Fruit fly (Drosophila melanogaster) S2 (cell line): Measurements from ENCODE around the gene CG9672.

Source experiments
- CG8478 ChIP-seq: fragments of >200 bp; optimal IDR thresholded peaks from 2 replicates; lab custom pipeline; 2018
- CTCF ChIP-seq, 2 experiments: fragments of >200 bp; optimal IDR thresholded peaks; 2 replicates each; lab custom pipeline; 2018

dm6 chrX:16750712-16751578, 44.3 kb upstream of the CG9672 start:
- TF ChIP-seq CTCF (optimal IDR thresholded peaks at IDR 0.05; lab: Kevin White, UChicago) (no peak), CG8478 (lab: Kevin White, UChicago) (no peak)
